Worm (Caenorhabditis elegans): ENCODE measurements around the gene F38H4.4.

DNA sequence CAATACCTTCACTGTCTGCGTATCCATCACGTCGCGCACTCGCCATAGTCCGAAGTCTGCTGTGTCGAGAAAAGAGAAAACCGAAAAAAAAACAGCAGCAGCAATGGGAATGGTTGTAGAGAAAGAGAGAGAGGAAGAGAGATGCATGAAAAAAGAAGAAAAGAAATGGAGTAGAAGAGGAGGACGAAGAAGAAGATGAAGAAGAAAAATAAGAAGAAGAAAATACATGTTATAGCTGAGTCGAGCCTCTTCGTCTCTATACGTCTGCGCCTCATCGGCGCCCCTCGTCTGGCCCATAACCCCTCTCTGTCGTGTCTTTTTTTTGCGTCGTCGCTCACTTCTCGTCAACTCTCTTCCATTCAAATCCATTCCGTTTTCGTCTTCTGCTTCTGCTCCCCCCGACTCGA, 38.4 kb upstream of the F38H4.4 start:
- TF ChIP-seq pes-1 (GFP tag; IDR thresholded peaks at IDR 0.05), result no peak
- TF ChIP-seq ama-1 (optimal IDR thresholded peaks at IDR 0.05), result no peak
- no peak for TF ChIP-seq hnd-1 (tag; optimal IDR thresholded peaks at IDR 0.05)
- TF ChIP-seq tra-4 (tag; optimal IDR thresholded peaks at IDR 0.05), result no peak
- TF ChIP-seq B0310.2 (tag; optimal IDR thresholded peaks at IDR 0.05), result no peak
- no peak for TF ChIP-seq ceh-13 (GFP tag; optimal IDR thresholded peaks at IDR 0.05)
- TF ChIP-seq aly-1 (tag; optimal IDR thresholded peaks at IDR 0.05), result no peak
- TF ChIP-seq tbx-37 (GFP tag; conservative IDR thresholded peaks at IDR 0.05), result no peak
- TF ChIP-seq flt-1 (GFP tag; IDR thresholded peaks at IDR 0.05), result no peak
- TF ChIP-seq hmbx-1 (tag; optimal IDR thresholded peaks at IDR 0.05), result no peak
- no peak for TF ChIP-seq ets-7 (tag; optimal IDR thresholded peaks at IDR 0.05)
- TF ChIP-seq scrt-1 (GFP tag; IDR thresholded peaks at IDR 0.05), result no peak

Data from whole organism, early embryonic.